Worm (Caenorhabditis elegans) whole organism, mixed stage, embryonic: Measurements from ENCODE around the gene cec-5.

Experiments
- M03D4.4 ChIP-seq: sonication (generic microtip); optimal IDR thresholded peaks from 2 replicates; lab custom pipeline; 2017; ENCODE audit warnings: mild to moderate bottlenecking, missing genetic modification characterization, missing compliant biosample characterization
- blmp-1 ChIP-seq: fragments of 150-350 bp; optimal IDR thresholded peaks from 2 replicates; lab custom pipeline; 2014; ENCODE audit warnings: missing biosample characterization, missing genetic modification characterization
- ceh-39 ChIP-seq: fragments of 150-350 bp; optimal IDR thresholded peaks from 2 replicates; lab custom pipeline; 2014; ENCODE audit warnings: missing biosample characterization, missing genetic modification characterization
- ceh-83 ChIP-seq: fragments of 200-800 bp; sonication (Bioruptor generic); optimal IDR thresholded peaks from 2 replicates; lab custom pipeline; 2018; ENCODE audit warnings: mild to moderate bottlenecking, missing genetic modification characterization, missing compliant biosample characterization
- ces-1 ChIP-seq: fragments of 150-350 bp; optimal IDR thresholded peaks from 2 replicates; lab custom pipeline; 2014; ENCODE audit warnings: missing biosample characterization, missing genetic modification reagents, missing genetic modification characterization
- cnd-1 ChIP-seq: fragments of 200-800 bp; sonication (Bioruptor generic); optimal IDR thresholded peaks from 2 replicates; lab custom pipeline; 2018; ENCODE audit warnings: mild to moderate bottlenecking, missing genetic modification characterization, missing compliant biosample characterization
- drap-1 ChIP-seq: fragments of 200-800 bp; sonication (Bioruptor generic); optimal IDR thresholded peaks from 3 replicates; lab custom pipeline; 2018; ENCODE audit warnings: mild to moderate bottlenecking, missing genetic modification characterization, missing compliant biosample characterization
- flh-1 ChIP-seq: fragments of 200-800 bp; sonication (Bioruptor generic); optimal IDR thresholded peaks from 2 replicates; lab custom pipeline; 2018; ENCODE audit warnings: mild to moderate bottlenecking, missing genetic modification characterization, moderate library complexity, missing compliant biosample characterization
- ham-2 ChIP-seq: fragments of 200-800 bp; sonication (Bioruptor generic); optimal IDR thresholded peaks from 2 replicates; lab custom pipeline; 2018; ENCODE audit warnings: mild to moderate bottlenecking, missing genetic modification characterization, missing compliant biosample characterization
- hlh-1 ChIP-seq: fragments of 150-350 bp; optimal IDR thresholded peaks from 2 replicates; lab custom pipeline; 2014; ENCODE audit warnings: missing biosample characterization, missing genetic modification reagents, missing genetic modification characterization
- lsy-2 ChIP-seq: fragments of 150-350 bp; optimal IDR thresholded peaks from 2 replicates; lab custom pipeline; 2014; ENCODE audit warnings: missing biosample characterization, missing genetic modification characterization
- mab-5 ChIP-seq: fragments of 150-350 bp; optimal IDR thresholded peaks from 2 replicates; lab custom pipeline; 2014; ENCODE audit warnings: missing biosample characterization, missing genetic modification characterization
- mep-1 ChIP-seq: fragments of 150-350 bp; optimal IDR thresholded peaks from 2 replicates; lab custom pipeline; 2017; ENCODE audit warnings: missing biosample characterization, missing genetic modification reagents, missing genetic modification characterization, inconsistent platforms
- mls-2 ChIP-seq: sonication (generic microtip); optimal IDR thresholded peaks from 2 replicates; lab custom pipeline; 2016; ENCODE audit warnings: mild to moderate bottlenecking, missing genetic modification characterization, moderate library complexity, missing compliant biosample characterization
- nhr-2 ChIP-seq: fragments of 150-350 bp; optimal IDR thresholded peaks from 2 replicates; lab custom pipeline; 2014; ENCODE audit warnings: missing biosample characterization, missing genetic modification characterization
- nhr-237 ChIP-seq: fragments of 150-350 bp; optimal IDR thresholded peaks from 2 replicates; lab custom pipeline; 2014; ENCODE audit warnings: missing biosample characterization, missing genetic modification characterization
- nhr-28 ChIP-seq: fragments of 150-350 bp; optimal IDR thresholded peaks from 2 replicates; lab custom pipeline; 2014; ENCODE audit warnings: missing biosample characterization, missing genetic modification characterization
- nhr-76 ChIP-seq: sonication (generic microtip); optimal IDR thresholded peaks from 2 replicates; lab custom pipeline; 2017; ENCODE audit warnings: missing biosample characterization, missing genetic modification characterization
- pha-4 ChIP-seq: fragments of 150-350 bp; optimal IDR thresholded peaks from 2 replicates; lab custom pipeline; 2018; ENCODE audit warnings: missing biosample characterization, missing genetic modification reagents, missing genetic modification characterization
- sem-2 ChIP-seq: fragments of 200-800 bp; sonication (Bioruptor generic); optimal IDR thresholded peaks from 2 replicates; lab custom pipeline; 2018; ENCODE audit warnings: mild to moderate bottlenecking, missing genetic modification characterization, missing compliant biosample characterization
- snpc-4 ChIP-seq: fragments of 150-350 bp; optimal IDR thresholded peaks from 2 replicates; lab custom pipeline; 2014; ENCODE audit warnings: missing biosample characterization, missing genetic modification characterization
- sptf-1 ChIP-seq: sonication (generic microtip); optimal IDR thresholded peaks from 2 replicates; lab custom pipeline; 2017; ENCODE audit warnings: mild to moderate bottlenecking, missing genetic modification characterization, moderate library complexity, missing compliant biosample characterization
- unc-120 ChIP-seq: sonication (generic microtip); optimal IDR thresholded peaks from 2 replicates; lab custom pipeline; 2017; ENCODE audit warnings: missing genetic modification characterization, missing compliant biosample characterization; ENCODE audit not compliant: poor library complexity, severe bottlenecking
- unc-39 ChIP-seq: fragments of 150-350 bp; optimal IDR thresholded peaks from 2 replicates; lab custom pipeline; 2014; ENCODE audit warnings: missing biosample characterization, missing genetic modification characterization
- unc-62 ChIP-seq: fragments of 150-350 bp; optimal IDR thresholded peaks from 2 replicates; lab custom pipeline; 2014; ENCODE audit warnings: missing biosample characterization, missing genetic modification reagents, missing genetic modification characterization
- ztf-11 ChIP-seq: fragments of 150-350 bp; optimal IDR thresholded peaks from 2 replicates; lab custom pipeline; 2014; ENCODE audit warnings: missing biosample characterization, missing genetic modification characterization

Gene cec-5

DNA sequence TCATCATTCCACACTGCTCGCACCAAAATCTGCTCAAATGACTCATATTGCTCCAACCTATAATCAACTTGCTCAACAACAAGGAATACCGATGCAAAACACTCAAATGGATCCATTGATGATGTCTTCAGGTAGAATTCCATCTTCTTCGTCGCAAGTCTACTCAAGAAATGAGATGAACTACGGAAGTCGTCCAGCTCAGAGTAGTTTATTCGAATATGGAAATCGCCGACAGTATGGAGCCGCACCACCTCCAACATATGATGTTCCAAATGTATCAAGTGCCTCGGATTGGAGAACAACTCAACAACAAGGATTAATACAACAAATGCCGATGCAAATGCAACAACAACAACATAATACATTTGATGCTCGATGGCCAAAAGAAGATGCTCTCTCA lies 43.2 kb upstream of the cec-5 start:
- TF ChIP-seq drap-1 (GFP tag; lab: Kevin White, UChicago) (no peak), mls-2 (tag; lab: Kevin White, UChicago) (no peak), unc-120 (tag; lab: Kevin White, UChicago) (no peak), nhr-237 (no peak), flh-1 (GFP tag; lab: Kevin White, UChicago) (no peak), hlh-1 (tag; lab: Kevin White, UChicago) (no peak), snpc-4 (tag; lab: Kevin White, UChicago) (no peak), nhr-76 (tag; lab: Kevin White, UChicago) (no peak), ceh-39 (no peak), mep-1 (no peak), blmp-1 (tag; lab: Kevin White, UChicago) (no peak), nhr-2 (tag; lab: Kevin White, UChicago) (no peak), sptf-1 (tag; lab: Kevin White, UChicago) (no peak), ztf-11 (tag; lab: Kevin White, UChicago) (no peak), sem-2 (no peak), mab-5 (no peak), nhr-28 (tag; lab: Kevin White, UChicago) (no peak), M03D4.4 (tag; lab: Kevin White, UChicago) (no peak)
- TF ChIP-seq, all 35 proteins: peak for 0

DNA sequence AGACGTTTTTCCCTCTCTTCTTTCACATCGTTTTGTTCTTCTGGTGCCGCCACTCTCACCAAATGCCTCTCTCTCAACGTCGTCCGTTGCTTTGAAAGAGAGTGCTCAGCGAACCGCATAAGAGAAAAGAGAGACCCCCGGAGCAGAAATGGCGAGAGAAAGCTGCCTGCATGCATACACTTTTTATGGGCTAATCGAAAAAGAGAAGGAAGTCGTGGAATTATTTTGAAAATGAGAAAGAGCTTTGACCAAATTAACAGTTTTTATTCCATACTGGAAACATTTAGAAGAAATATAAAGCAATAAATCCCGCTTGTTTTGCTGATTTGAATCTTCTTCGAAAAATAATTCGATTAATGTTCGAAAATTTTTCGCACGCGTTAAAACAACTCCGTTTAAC lies 40.5 kb upstream of the cec-5 start:
- TF ChIP-seq nhr-76 (tag; lab: Kevin White, UChicago) (no peak), ces-1 (GFP tag; lab: Kevin White, UChicago) (peak; percentile 51), unc-120 (tag; lab: Kevin White, UChicago) (no peak), M03D4.4 (tag; lab: Kevin White, UChicago) (no peak), mab-5 (no peak), nhr-28 (tag; lab: Kevin White, UChicago) (no peak), nhr-2 (tag; lab: Kevin White, UChicago) (no peak), pha-4 (no peak), ham-2 (GFP tag; lab: Kevin White, UChicago) (no peak)

DNA sequence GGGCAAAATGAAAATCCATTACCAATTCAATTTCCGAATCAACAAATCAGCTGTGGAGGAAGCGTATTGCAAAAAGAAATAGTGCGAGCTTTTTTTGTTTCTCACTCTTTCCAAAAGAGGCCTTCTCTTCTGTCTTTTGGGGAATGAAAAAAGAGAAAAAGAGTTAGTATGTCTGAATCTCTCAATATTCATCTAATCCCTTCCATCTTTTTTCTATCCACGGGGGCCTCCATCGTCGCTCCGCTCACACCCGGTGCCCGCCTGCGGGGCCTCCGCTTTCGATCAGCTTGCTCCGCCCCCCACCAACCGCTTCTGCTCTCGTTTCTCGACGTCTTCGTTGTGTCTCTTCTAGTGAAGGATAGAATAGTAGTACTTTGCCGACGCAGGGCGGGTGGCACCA lies 39.3 kb upstream of the cec-5 start:
- TF ChIP-seq sptf-1 (tag; lab: Kevin White, UChicago) (peak; percentile 57), sem-2 (no peak), unc-39 (no peak), mep-1 (no peak), ces-1 (GFP tag; lab: Kevin White, UChicago) (peak; percentile 67)
- TF ChIP-seq, all 35 proteins: peak for 2

DNA sequence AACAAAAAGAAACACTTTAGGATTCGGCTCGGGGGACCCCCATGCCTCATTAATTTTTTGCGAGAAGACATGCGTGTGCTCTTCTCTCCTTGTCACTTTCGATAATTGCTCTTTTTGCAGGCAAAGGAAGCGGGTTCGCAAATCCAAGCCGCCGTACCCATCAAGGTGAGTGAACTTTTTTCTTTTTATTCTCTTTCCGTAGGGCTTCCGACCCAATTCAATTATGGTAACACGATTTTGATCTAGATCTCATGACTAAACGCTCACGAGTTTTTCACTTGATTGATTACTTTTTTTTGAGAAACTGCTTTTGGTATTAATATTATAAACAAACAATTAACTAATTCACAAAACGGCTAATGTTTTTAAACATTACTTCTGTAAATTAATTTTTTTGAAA lies 32.6 kb upstream of the cec-5 start:
- TF ChIP-seq cnd-1 (tag; lab: Kevin White, UChicago) = no peak
- TF ChIP-seq snpc-4 (tag; lab: Kevin White, UChicago) = no peak
- TF ChIP-seq pha-4 = no peak
- peak; percentile 85 for TF ChIP-seq ces-1 (GFP tag; lab: Kevin White, UChicago)
- no peak for TF ChIP-seq unc-62 (GFP tag; lab: Kevin White, UChicago)
- no peak for TF ChIP-seq M03D4.4 (tag; lab: Kevin White, UChicago)
- TF ChIP-seq ceh-39 = no peak

DNA sequence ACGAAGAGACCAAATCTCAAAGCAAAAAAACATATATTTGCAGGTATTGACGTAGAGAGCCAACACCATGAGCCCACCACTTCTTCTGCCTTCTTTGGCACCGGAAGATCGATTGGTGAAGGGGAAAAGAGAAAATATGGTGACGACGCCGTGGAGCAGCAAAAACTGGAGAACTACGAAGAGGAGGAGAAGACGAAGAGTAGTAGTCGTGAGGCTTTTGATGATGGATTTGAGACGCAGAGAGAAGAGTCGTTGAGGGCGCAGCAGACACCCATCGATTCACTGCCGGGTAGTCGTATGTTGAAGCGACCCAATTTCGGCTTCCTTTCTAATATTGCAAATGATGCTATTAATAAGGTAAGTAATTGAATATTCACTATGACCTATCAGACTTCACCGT lies 31.5 kb upstream of the cec-5 start:
- peak; percentile 53 for TF ChIP-seq ces-1 (GFP tag; lab: Kevin White, UChicago)
- no peak for TF ChIP-seq snpc-4 (tag; lab: Kevin White, UChicago)
- no peak for TF ChIP-seq drap-1 (GFP tag; lab: Kevin White, UChicago)
- TF ChIP-seq sptf-1 (tag; lab: Kevin White, UChicago) = peak; percentile 1
- no peak for TF ChIP-seq pha-4
- no peak for TF ChIP-seq mab-5
- no peak for TF ChIP-seq nhr-28 (tag; lab: Kevin White, UChicago)
- TF ChIP-seq lsy-2 (tag; lab: Kevin White, UChicago) = no peak

DNA sequence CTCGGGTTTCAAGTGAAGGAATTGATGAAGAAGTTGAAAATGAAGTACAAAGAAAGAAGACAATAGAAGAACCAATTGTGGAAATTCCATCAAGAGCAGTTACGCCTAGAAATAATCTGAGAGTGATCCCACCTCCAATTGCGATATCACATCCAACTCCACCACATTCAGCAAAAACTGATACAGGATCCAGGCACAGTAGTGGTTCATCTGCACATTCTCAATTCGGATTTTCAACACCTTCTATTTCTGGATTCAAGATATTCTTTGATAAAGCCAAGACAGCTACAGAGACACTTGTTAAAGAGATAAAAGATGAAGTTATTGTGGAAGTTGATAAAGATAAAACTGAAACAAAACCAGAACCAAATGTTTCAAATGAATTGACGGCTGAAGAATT lies 28.2 kb upstream of the cec-5 start:
- TF ChIP-seq ham-2 (GFP tag; lab: Kevin White, UChicago) = no peak
- TF ChIP-seq nhr-76 (tag; lab: Kevin White, UChicago) = no peak
- TF ChIP-seq snpc-4 (tag; lab: Kevin White, UChicago) = no peak
- no peak for TF ChIP-seq sem-2
- TF ChIP-seq flh-1 (GFP tag; lab: Kevin White, UChicago) = no peak

DNA sequence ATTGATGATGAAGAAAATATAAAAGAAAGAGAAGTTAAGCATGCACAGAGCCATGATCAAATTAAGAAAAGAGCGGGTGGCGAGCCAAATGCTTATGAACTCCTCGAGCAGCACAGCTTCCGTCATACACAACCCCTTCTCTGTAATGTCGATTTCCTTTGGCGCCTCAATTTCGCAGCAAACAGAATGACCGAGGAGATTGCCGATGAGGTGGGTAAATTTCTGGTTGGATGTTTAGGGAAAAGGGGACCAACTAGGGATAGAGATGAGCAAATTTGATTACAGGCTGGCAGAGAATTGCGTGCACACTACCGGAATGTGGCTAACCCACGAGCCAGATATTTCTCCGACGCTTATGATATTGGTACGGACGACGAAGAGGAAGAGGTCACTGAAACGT lies 25.5 kb upstream of the cec-5 start:
- TF ChIP-seq ceh-83 (no peak), ces-1 (GFP tag; lab: Kevin White, UChicago) (peak; percentile 79)
